Fruit fly (Drosophila melanogaster): Measurements from ENCODE around the gene Vps15.

Gene Vps15

dm6 chr3R:9236883-9237267 is 8.8 kb downstream of the Vps15 start (continued):
- TF ChIP-seq CG10462 (GFP tag; optimal IDR thresholded peaks at IDR 0.05) (no peak), CG12071 (GFP tag; optimal IDR thresholded peaks at IDR 0.05) (peak; percentile 4), CG10543 (GFP tag; optimal IDR thresholded peaks at IDR 0.05) (peak; percentile 50), CG2678 (tag; optimal IDR thresholded peaks at IDR 0.05) (peak; percentile 10), CG6854 (GFP tag; optimal IDR thresholded peaks at IDR 0.05) (peak; percentile 50), gro (GFP tag; optimal IDR thresholded peaks at IDR 0.05) (peak; percentile 9), ewg (GFP tag; optimal IDR thresholded peaks at IDR 0.05) (peak; percentile 97), insv (GFP tag; optimal IDR thresholded peaks at IDR 0.05) (peak in 1 of 2 experiments; percentile 6), CoRest (tag; optimal IDR thresholded peaks at IDR 0.05) (no peak), nmo (GFP tag; optimal IDR thresholded peaks at IDR 0.05) (no peak), H15 (GFP tag; IDR thresholded peaks at IDR 0.05) (no peak), YL-1 (GFP tag; optimal IDR thresholded peaks at IDR 0.05) (peak; percentile 2), CG13296 (GFP tag; optimal IDR thresholded peaks at IDR 0.05) (peak; percentile 63), B-H2 (GFP tag; optimal IDR thresholded peaks at IDR 0.05) (peak; percentile 47), Eip74EF (GFP tag; optimal IDR thresholded peaks at IDR 0.05) (no peak), chinmo (GFP tag; IDR thresholded peaks at IDR 0.05; ENCODE audit: partially characterized antibody) (peak; percentile 74; the same call in 2 of the 4 replicates), CG32767 (GFP tag; IDR thresholded peaks at IDR 0.05) (peak; percentile 29; the same call in 1 of the 2 replicates), eyg (GFP tag; optimal IDR thresholded peaks at IDR 0.05) (no peak), CG18599 (GFP tag; optimal IDR thresholded peaks at IDR 0.05) (peak; percentile 52), Dp (GFP tag; optimal IDR thresholded peaks at IDR 0.05) (no peak), Atf6 (GFP tag; IDR thresholded peaks at IDR 0.05) (peak; percentile 23; the same call in 1 of the 2 replicates), sob (GFP tag; IDR thresholded peaks at IDR 0.05) (peak; percentile 23; the same call in 1 of the 2 replicates), repo (GFP tag; optimal IDR thresholded peaks at IDR 0.05) (no peak), Ptx1 (GFP tag; IDR thresholded peaks at IDR 0.05) (no peak), CG17829 (tag; optimal IDR thresholded peaks at IDR 0.05) (no peak), CG14860 (GFP tag; IDR thresholded peaks at IDR 0.05; ENCODE audit: partially characterized antibody) (no peak), Scr (GFP tag; IDR thresholded peaks at IDR 0.05; ENCODE audit: partially characterized antibody) (no peak), crol (GFP tag; IDR thresholded peaks at IDR 0.05) (peak; percentile 70), emc (GFP tag; optimal IDR thresholded peaks at IDR 0.05) (no peak), mld (GFP tag; IDR thresholded peaks at IDR 0.05; ENCODE audit: partially characterized antibody) (no peak), CG2199 (GFP tag; IDR thresholded peaks at IDR 0.05) (no peak), CG7839 (tag; optimal IDR thresholded peaks at IDR 0.05) (no peak), CG10431 (GFP tag; optimal IDR thresholded peaks at IDR 0.05) (peak; percentile 30), kah (GFP tag; optimal IDR thresholded peaks at IDR 0.05) (peak; percentile 12), Deaf1 (tag; optimal IDR thresholded peaks at IDR 0.05) (peak; percentile 24), Med (GFP tag) (peak; percentile 90), Bteb2 (GFP tag; optimal IDR thresholded peaks at IDR 0.05) (peak; percentile 3), MTF-1 (GFP tag; optimal IDR thresholded peaks at IDR 0.05; ENCODE audit: borderline replicate concordance) (peak; percentile 38), CG1529 (GFP tag; optimal IDR thresholded peaks at IDR 0.05) (no peak), CG3847 (GFP tag; IDR thresholded peaks at IDR 0.05) (0 out of 2 replicates have a peak, but pooled peaks have one; percentile 12), BtbVII (GFP tag; optimal IDR thresholded peaks at IDR 0.05) (peak; percentile 54), CG14014 (GFP tag; IDR thresholded peaks at IDR 0.05) (peak; percentile 31; the same call in 1 of the 2 replicates), br (optimal IDR thresholded peaks at IDR 0.05) (no peak), CG3163 (GFP tag; optimal IDR thresholded peaks at IDR 0.05) (no peak), ranshi (GFP tag; IDR thresholded peaks at IDR 0.05) (no peak), CG3281 (GFP tag; optimal IDR thresholded peaks at IDR 0.05) (peak; percentile 22), CG18476 (GFP tag; optimal IDR thresholded peaks at IDR 0.05) (no peak), chn (GFP tag; optimal IDR thresholded peaks at IDR 0.05) (no peak), abd-A (tag; optimal IDR thresholded peaks at IDR 0.05) (peak; percentile 44), Hr78 (GFP tag; optimal IDR thresholded peaks at IDR 0.05) (no peak)

Measured in whole organism, embryonic.